Fruit fly (Drosophila melanogaster): Measurements from ENCODE around the gene betaNACtes2.
"Not testable (repeated sequence)": the region's sequence is repeated elsewhere in the genome, so short reads cannot be mapped to it uniquely, and the experiment has no call there.

- TF ChIP-seq br (GFP tag; optimal IDR thresholded peaks at IDR 0.05); HLH106 (tag; optimal IDR thresholded peaks at IDR 0.05); h (GFP tag; optimal IDR thresholded peaks at IDR 0.05); Dfd (GFP tag; optimal IDR thresholded peaks at IDR 0.05); psq (GFP tag; optimal IDR thresholded peaks at IDR 0.05); jim (GFP tag; optimal IDR thresholded peaks at IDR 0.05); Hnf4 (GFP tag; optimal IDR thresholded peaks at IDR 0.05); fru (GFP tag; optimal IDR thresholded peaks at IDR 0.05); usp (GFP tag; optimal IDR thresholded peaks at IDR 0.05); ey (GFP tag; optimal IDR thresholded peaks at IDR 0.05); Hr83 (GFP tag; optimal IDR thresholded peaks at IDR 0.05; ENCODE audit: poor library complexity, severe bottlenecking); pan (optimal IDR thresholded peaks at IDR 0.05); CG9705 (GFP tag; optimal IDR thresholded peaks at IDR 0.05); brk (GFP tag; optimal IDR thresholded peaks at IDR 0.05): not testable (repeated sequence)
Observed at dm6 chrX:14315483-14315882, at the start of gene betaNACtes2.

Measured in whole organism, wandering third instar larva.